In the genomic region with DNA sequence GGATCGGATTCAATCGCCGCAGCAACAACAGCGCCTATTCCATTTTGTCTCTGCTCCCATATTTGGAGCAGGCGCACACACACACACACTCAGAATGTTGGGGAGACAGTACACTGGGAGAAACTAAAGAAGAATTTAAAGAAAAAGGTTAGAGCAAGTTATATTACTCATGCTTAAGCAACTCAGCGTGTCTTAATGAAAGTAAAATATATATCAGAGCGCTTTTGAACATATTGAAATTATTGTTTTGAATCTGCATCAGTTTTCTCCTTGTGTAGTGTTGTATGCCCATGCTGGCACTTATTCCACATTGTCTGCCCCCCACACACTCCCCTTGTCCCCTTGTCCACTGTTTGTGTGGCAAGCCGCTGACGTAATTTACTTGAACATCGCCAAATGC, we compare ENCODE assay signal across 2 fruit fly cellular contexts.
TF ChIP-seq lines count a peak whose summit lies in the region.

No protein-coding gene starts in this region.

TF ChIP-seq in whole organism, embryonic, 481 proteins besides CTCF, POLR2A, EP300 and RAD21 (continued from another document and continues in another):
- TF ChIP-seq CG13123 (GFP tag; optimal IDR thresholded peaks at IDR 0.05; lab: Kevin White, UChicago), result peak; percentile 20
- peak; percentile 46 for TF ChIP-seq CG8359 (GFP tag; optimal IDR thresholded peaks at IDR 0.05; lab: Kevin White, UChicago; ENCODE audit: borderline replicate concordance)
- TF ChIP-seq CG12769 (tag; optimal IDR thresholded peaks at IDR 0.05; lab: Kevin White, UChicago), result peak; percentile 83
- TF ChIP-seq CG4282 (GFP tag; optimal IDR thresholded peaks at IDR 0.05; lab: Kevin White, UChicago), result peak; percentile 16
- no peak for TF ChIP-seq hth (optimal IDR thresholded peaks at IDR 0.05; lab: Kevin White, UChicago)
- peak; percentile 94 for TF ChIP-seq vvl (GFP tag; IDR thresholded peaks at IDR 0.05; lab: Robert Waterston, UW)
- no peak for TF ChIP-seq CG34224 (GFP tag; IDR thresholded peaks at IDR 0.05; lab: Robert Waterston, UW; ENCODE audit: partially characterized antibody)
- TF ChIP-seq gt (GFP tag; IDR thresholded peaks at IDR 0.05; lab: Robert Waterston, UW), result no peak
- TF ChIP-seq twi (tag; optimal IDR thresholded peaks at IDR 0.05; lab: Kevin White, UChicago), result no peak
- peak; percentile 54; the same call in 2 of the 3 replicates for TF ChIP-seq sr (GFP tag; IDR thresholded peaks at IDR 0.05; lab: Robert Waterston, UW)
- peak; percentile 70 for TF ChIP-seq CG15514 (GFP tag; optimal IDR thresholded peaks at IDR 0.05; lab: Kevin White, UChicago)
- TF ChIP-seq CG43689 (GFP tag; IDR thresholded peaks at IDR 0.05; lab: Robert Waterston, UW), result peak; percentile 52; the same call in 1 of the 2 replicates
- TF ChIP-seq CG31365 (tag; optimal IDR thresholded peaks at IDR 0.05; lab: Kevin White, UChicago), result peak; percentile 43
- TF ChIP-seq wor (GFP tag; IDR thresholded peaks at IDR 0.05; lab: Robert Waterston, UW), result peak; percentile 42
- no peak for TF ChIP-seq da (GFP tag; optimal IDR thresholded peaks at IDR 0.05; lab: Kevin White, UChicago)
- TF ChIP-seq Myb (GFP tag; optimal IDR thresholded peaks at IDR 0.05; lab: Kevin White, UChicago), result peak; percentile 58
- TF ChIP-seq sima (GFP tag; optimal IDR thresholded peaks at IDR 0.05; lab: Kevin White, UChicago), result peak; percentile 9
- TF ChIP-seq dpn (GFP tag; optimal IDR thresholded peaks at IDR 0.05; lab: Kevin White, UChicago), result peak; percentile 76 to 78
- TF ChIP-seq CG12104 (GFP tag; optimal IDR thresholded peaks at IDR 0.05; lab: Kevin White, UChicago), result peak; percentile 58
- no peak for TF ChIP-seq CG8765 (GFP tag; IDR thresholded peaks at IDR 0.05; lab: Robert Waterston, UW)
- TF ChIP-seq CG13894 (tag; optimal IDR thresholded peaks at IDR 0.05; lab: Kevin White, UChicago), result peak; percentile 59
- peak; percentile 21 for TF ChIP-seq CG4707 (GFP tag; optimal IDR thresholded peaks at IDR 0.05; lab: Kevin White, UChicago)
- peak; percentile 79 for TF ChIP-seq tap (tag; optimal IDR thresholded peaks at IDR 0.05; lab: Kevin White, UChicago)
- TF ChIP-seq CG3847 (GFP tag; IDR thresholded peaks at IDR 0.05; lab: Robert Waterston, UW), result peak; percentile 66
- TF ChIP-seq CkIIα-i1 (GFP tag; IDR thresholded peaks at IDR 0.05; lab: Robert Waterston, UW), result 0 out of 2 replicates have a peak, but pooled peaks have one; percentile 19
- 0 out of 3 replicates have a peak, but pooled peaks have one; percentile 60 for TF ChIP-seq CG2199 (GFP tag; IDR thresholded peaks at IDR 0.05; lab: Robert Waterston, UW)
- TF ChIP-seq CG30020 (tag; optimal IDR thresholded peaks at IDR 0.05; lab: Kevin White, UChicago), result no peak
- TF ChIP-seq C15 (GFP tag; IDR thresholded peaks at IDR 0.05; lab: Robert Waterston, UW), result no peak
- TF ChIP-seq CG11723 (GFP tag; optimal IDR thresholded peaks at IDR 0.05; lab: Kevin White, UChicago), result peak; percentile 43
- TF ChIP-seq sim (GFP tag; IDR thresholded peaks at IDR 0.05; lab: Robert Waterston, UW), result peak; percentile 54; the same call in 1 of the 2 replicates
- TF ChIP-seq seq (GFP tag; IDR thresholded peaks at IDR 0.05; lab: Robert Waterston, UW), result peak; percentile 68
- TF ChIP-seq BEAF-32 (GFP tag; optimal IDR thresholded peaks at IDR 0.05; lab: Kevin White, UChicago), result no peak
- TF ChIP-seq MESR4 (GFP tag; optimal IDR thresholded peaks at IDR 0.05; lab: Kevin White, UChicago), result no peak
- TF ChIP-seq Bgb (GFP tag; IDR thresholded peaks at IDR 0.05; lab: Robert Waterston, UW; ENCODE audit: partially characterized antibody), result no peak
- TF ChIP-seq org-1 (GFP tag; optimal IDR thresholded peaks at IDR 0.05; lab: Kevin White, UChicago), result peak; percentile 75
- peak; percentile 57 for TF ChIP-seq Bteb2 (GFP tag; optimal IDR thresholded peaks at IDR 0.05; lab: Kevin White, UChicago)
- peak; percentile 29 for TF ChIP-seq CG4328 (GFP tag; optimal IDR thresholded peaks at IDR 0.05; lab: Kevin White, UChicago)
- no peak for TF ChIP-seq CG4360 (GFP tag; IDR thresholded peaks at IDR 0.05; lab: Robert Waterston, UW)
- TF ChIP-seq ind (GFP tag; optimal IDR thresholded peaks at IDR 0.05; lab: Kevin White, UChicago), result peak; percentile 84
- TF ChIP-seq eyg (GFP tag; optimal IDR thresholded peaks at IDR 0.05; lab: Kevin White, UChicago), result peak; percentile 75
- peak; percentile 88 for TF ChIP-seq CG5245 (GFP tag; optimal IDR thresholded peaks at IDR 0.05; lab: Kevin White, UChicago)
- TF ChIP-seq gcm2 (GFP tag; optimal IDR thresholded peaks at IDR 0.05; lab: Kevin White, UChicago), result peak; percentile 7
- peak; percentile 76 for TF ChIP-seq Dip3 (GFP tag; optimal IDR thresholded peaks at IDR 0.05; lab: Kevin White, UChicago)
- TF ChIP-seq CG7786 (GFP tag; optimal IDR thresholded peaks at IDR 0.05; lab: Kevin White, UChicago), result peak; percentile 76
- TF ChIP-seq inv (GFP tag; IDR thresholded peaks at IDR 0.05; lab: Robert Waterston, UW; ENCODE audit: partially characterized antibody), result no peak
- TF ChIP-seq ash1 (GFP tag; optimal IDR thresholded peaks at IDR 0.05; lab: Kevin White, UChicago), result no peak
- TF ChIP-seq croc (GFP tag; conservative IDR thresholded peaks at IDR 0.05; lab: Robert Waterston, UW), result peak; percentile 60
- TF ChIP-seq CG12744 (GFP tag; optimal IDR thresholded peaks at IDR 0.05; lab: Kevin White, UChicago), result peak; percentile 39
- peak; percentile 15 for TF ChIP-seq Usf (GFP tag; optimal IDR thresholded peaks at IDR 0.05; lab: Kevin White, UChicago)
- peak; percentile 57 for TF ChIP-seq CG32767 (GFP tag; IDR thresholded peaks at IDR 0.05; lab: Robert Waterston, UW)
- peak; percentile 86 for TF ChIP-seq gem (tag; optimal IDR thresholded peaks at IDR 0.05; lab: Kevin White, UChicago)
- no peak for TF ChIP-seq Stat92E (GFP tag; optimal IDR thresholded peaks at IDR 0.05; lab: Kevin White, UChicago)
- TF ChIP-seq lbe (GFP tag; optimal IDR thresholded peaks at IDR 0.05; lab: Kevin White, UChicago), result no peak
- peak; percentile 90 for TF ChIP-seq CG18599 (GFP tag; optimal IDR thresholded peaks at IDR 0.05; lab: Kevin White, UChicago)
- TF ChIP-seq tgo (GFP tag; IDR thresholded peaks at IDR 0.05; lab: Robert Waterston, UW), result peak; percentile 85
- no peak for TF ChIP-seq CG8478 (optimal IDR thresholded peaks at IDR 0.05; lab: Kevin White, UChicago)
- TF ChIP-seq CG17359 (tag; optimal IDR thresholded peaks at IDR 0.05; lab: Kevin White, UChicago), result peak; percentile 85
- peak; percentile 41; the same call in 1 of the 2 replicates for TF ChIP-seq CG11696 (GFP tag; IDR thresholded peaks at IDR 0.05; lab: Robert Waterston, UW)
- 0 out of 3 replicates have a peak, but pooled peaks have one; percentile 34 for TF ChIP-seq CG3726 (GFP tag; IDR thresholded peaks at IDR 0.05; lab: Robert Waterston, UW)
- peak; percentile 76 for TF ChIP-seq grau (tag; optimal IDR thresholded peaks at IDR 0.05; lab: Kevin White, UChicago)
- no peak for TF ChIP-seq luna (GFP tag; optimal IDR thresholded peaks at IDR 0.05; lab: Kevin White, UChicago)
- peak; percentile 77 for TF ChIP-seq phol (tag; optimal IDR thresholded peaks at IDR 0.05; lab: Kevin White, UChicago)

TF ChIP-seq in whole organism, prepupa, 60 proteins besides CTCF, POLR2A, EP300 and RAD21 (continued from another document):
- peak; percentile 4 to 66 for TF ChIP-seq salr (GFP tag; optimal IDR thresholded peaks at IDR 0.05; lab: Kevin White, UChicago)
- TF ChIP-seq CG16779 (tag; optimal IDR thresholded peaks at IDR 0.05; lab: Kevin White, UChicago), result peak; percentile 23
- peak; percentile 92 for TF ChIP-seq CG32006 (GFP tag; optimal IDR thresholded peaks at IDR 0.05; lab: Kevin White, UChicago)
- TF ChIP-seq Smox (GFP tag; optimal IDR thresholded peaks at IDR 0.05; lab: Kevin White, UChicago), result peak; percentile 42
- no peak for TF ChIP-seq Eip93F (GFP tag; optimal IDR thresholded peaks at IDR 0.05; lab: Kevin White, UChicago)
- peak; percentile 80 for TF ChIP-seq achi (GFP tag; optimal IDR thresholded peaks at IDR 0.05; lab: Kevin White, UChicago)
- peak; percentile 77 for TF ChIP-seq CG4318 (GFP tag; optimal IDR thresholded peaks at IDR 0.05; lab: Kevin White, UChicago)
- TF ChIP-seq Met (GFP tag; optimal IDR thresholded peaks at IDR 0.05; lab: Kevin White, UChicago), result peak; percentile 61
- TF ChIP-seq CG8319 (GFP tag; optimal IDR thresholded peaks at IDR 0.05; lab: Kevin White, UChicago), result no peak
- TF ChIP-seq Sox14 (GFP tag; optimal IDR thresholded peaks at IDR 0.05; lab: Kevin White, UChicago), result peak; percentile 73
- peak; percentile 7 for TF ChIP-seq Ets21C (GFP tag; optimal IDR thresholded peaks at IDR 0.05; lab: Kevin White, UChicago)
- TF ChIP-seq CG6792 (GFP tag; optimal IDR thresholded peaks at IDR 0.05; lab: Kevin White, UChicago), result peak; percentile 56
- TF ChIP-seq CG11902 (GFP tag; optimal IDR thresholded peaks at IDR 0.05; lab: Kevin White, UChicago), result peak; percentile 39
- TF ChIP-seq Blimp-1 (GFP tag; optimal IDR thresholded peaks at IDR 0.05; lab: Kevin White, UChicago), result no peak
- TF ChIP-seq Sox102F (GFP tag; optimal IDR thresholded peaks at IDR 0.05; lab: Kevin White, UChicago), result peak; percentile 25
- no peak for TF ChIP-seq CG6854 (GFP tag; optimal IDR thresholded peaks at IDR 0.05; lab: Kevin White, UChicago)
- TF ChIP-seq dsx (GFP tag; optimal IDR thresholded peaks at IDR 0.05; lab: Kevin White, UChicago; ENCODE audit: poor library complexity, severe bottlenecking), result peak; percentile 30
- TF ChIP-seq Ets96B (tag; optimal IDR thresholded peaks at IDR 0.05; lab: Kevin White, UChicago), result peak; percentile 30
- TF ChIP-seq Eip75B (GFP tag; optimal IDR thresholded peaks at IDR 0.05; lab: Kevin White, UChicago), result peak; percentile 71
- TF ChIP-seq esn (GFP tag; optimal IDR thresholded peaks at IDR 0.05; lab: Kevin White, UChicago), result peak; percentile 48
- no peak for TF ChIP-seq CG6808 (GFP tag; optimal IDR thresholded peaks at IDR 0.05; lab: Kevin White, UChicago)
- TF ChIP-seq Sox15 (GFP tag; optimal IDR thresholded peaks at IDR 0.05; lab: Kevin White, UChicago), result peak; percentile 28
- peak; percentile 70 for TF ChIP-seq dac (GFP tag; optimal IDR thresholded peaks at IDR 0.05; lab: Kevin White, UChicago)
- TF ChIP-seq fd85E (GFP tag; optimal IDR thresholded peaks at IDR 0.05; lab: Kevin White, UChicago), result no peak
- TF ChIP-seq CG9139 (GFP tag; optimal IDR thresholded peaks at IDR 0.05; lab: Kevin White, UChicago), result no peak
- no peak for TF ChIP-seq CG3032 (tag; optimal IDR thresholded peaks at IDR 0.05; lab: Kevin White, UChicago)
- TF ChIP-seq cyc (GFP tag; optimal IDR thresholded peaks at IDR 0.05; lab: Kevin White, UChicago), result peak; percentile 69
- TF ChIP-seq Eip78C (GFP tag; lab: Kevin White, UChicago), result peak; percentile 92
- TF ChIP-seq fd59A (GFP tag; optimal IDR thresholded peaks at IDR 0.05; lab: Kevin White, UChicago), result no peak
- no peak for TF ChIP-seq vri (GFP tag; optimal IDR thresholded peaks at IDR 0.05; lab: Kevin White, UChicago)
- TF ChIP-seq svp (GFP tag; lab: Kevin White, UChicago), result peak; percentile 71
- TF ChIP-seq acj6 (GFP tag; optimal IDR thresholded peaks at IDR 0.05; lab: Kevin White, UChicago), result peak; percentile 70
- no peak for TF ChIP-seq spab (GFP tag; optimal IDR thresholded peaks at IDR 0.05; lab: Kevin White, UChicago)
- TF ChIP-seq Gug (GFP tag; IDR thresholded peaks at IDR 0.05; lab: Robert Waterston, UW), result peak; percentile 83
- TF ChIP-seq CG31627 (GFP tag; optimal IDR thresholded peaks at IDR 0.05; lab: Kevin White, UChicago), result peak; percentile 59
- TF ChIP-seq CG6163 (GFP tag; IDR thresholded peaks at IDR 0.05; lab: Robert Waterston, UW), result peak; percentile 92
- TF ChIP-seq lz (GFP tag; optimal IDR thresholded peaks at IDR 0.05; lab: Kevin White, UChicago), result peak; percentile 60
- peak; percentile 54 for TF ChIP-seq CG34406 (GFP tag; optimal IDR thresholded peaks at IDR 0.05; lab: Kevin White, UChicago)
